Fruit fly (Drosophila melanogaster) whole organism, adult: Measurements from ENCODE around the gene FipoQ.

Experiments
- CG11617 ChIP-seq: fragments of 200-800 bp; sonication (Bioruptor generic); optimal IDR thresholded peaks from 2 replicates; lab custom pipeline; 2017; ENCODE audit warnings: mild to moderate bottlenecking, missing biosample characterization, missing genetic modification reagents, missing genetic modification characterization
- CG12768 ChIP-seq: fragments of 200-800 bp; sonication (Bioruptor generic); optimal IDR thresholded peaks from 2 replicates; lab custom pipeline; 2017; ENCODE audit warnings: missing biosample characterization, missing genetic modification characterization, mild to moderate bottlenecking, moderate library complexity, missing genetic modification reagents
- CG14711 ChIP-seq: fragments of 200-800 bp; sonication (Bioruptor generic); optimal IDR thresholded peaks from 2 replicates; lab custom pipeline; 2018; ENCODE audit warnings: missing biosample characterization, mild to moderate bottlenecking, missing genetic modification characterization, moderate library complexity
- CG33017 ChIP-seq: fragments of 200-800 bp; sonication (Bioruptor generic); optimal IDR thresholded peaks from 2 replicates; lab custom pipeline; 2018; ENCODE audit warnings: missing biosample characterization, mild to moderate bottlenecking, missing genetic modification characterization, moderate library complexity
- CG7101 ChIP-seq: fragments of 200-800 bp; sonication (Bioruptor generic); optimal IDR thresholded peaks from 2 replicates; lab custom pipeline; 2018; ENCODE audit warnings: missing biosample characterization, mild to moderate bottlenecking, missing genetic modification characterization, moderate library complexity
- Hr96 ChIP-seq: fragments of 200-800 bp; sonication (Bioruptor generic); optimal IDR thresholded peaks from 2 replicates; lab custom pipeline; 2016; ENCODE audit warnings: missing biosample characterization, missing genetic modification characterization
- Mnt ChIP-seq: fragments of 200-800 bp; sonication (Bioruptor generic); optimal IDR thresholded peaks from 2 replicates; lab custom pipeline; 2016; ENCODE audit warnings: missing biosample characterization, mild to moderate bottlenecking, missing genetic modification characterization
- cic ChIP-seq: fragments of 200-800 bp; sonication (Bioruptor generic); optimal IDR thresholded peaks from 2 replicates; lab custom pipeline; 2017; ENCODE audit warnings: missing biosample characterization, mild to moderate bottlenecking, missing genetic modification characterization, moderate library complexity
- cnc ChIP-seq, 2 experiments: fragments of >200 bp; optimal IDR thresholded peaks; 2 replicates each; lab custom pipeline; 2017
- kay ChIP-seq: fragments of 200-800 bp; sonication (Bioruptor generic); peaks from one replicate; lab custom pipeline; 2016; ENCODE audit warnings: missing biosample characterization, missing genetic modification characterization, borderline replicate concordance
- ovo ChIP-seq: fragments of 200-800 bp; sonication (Bioruptor generic); optimal IDR thresholded peaks from 2 replicates; lab custom pipeline; 2016; ENCODE audit warnings: missing biosample characterization, missing genetic modification characterization

DNA sequence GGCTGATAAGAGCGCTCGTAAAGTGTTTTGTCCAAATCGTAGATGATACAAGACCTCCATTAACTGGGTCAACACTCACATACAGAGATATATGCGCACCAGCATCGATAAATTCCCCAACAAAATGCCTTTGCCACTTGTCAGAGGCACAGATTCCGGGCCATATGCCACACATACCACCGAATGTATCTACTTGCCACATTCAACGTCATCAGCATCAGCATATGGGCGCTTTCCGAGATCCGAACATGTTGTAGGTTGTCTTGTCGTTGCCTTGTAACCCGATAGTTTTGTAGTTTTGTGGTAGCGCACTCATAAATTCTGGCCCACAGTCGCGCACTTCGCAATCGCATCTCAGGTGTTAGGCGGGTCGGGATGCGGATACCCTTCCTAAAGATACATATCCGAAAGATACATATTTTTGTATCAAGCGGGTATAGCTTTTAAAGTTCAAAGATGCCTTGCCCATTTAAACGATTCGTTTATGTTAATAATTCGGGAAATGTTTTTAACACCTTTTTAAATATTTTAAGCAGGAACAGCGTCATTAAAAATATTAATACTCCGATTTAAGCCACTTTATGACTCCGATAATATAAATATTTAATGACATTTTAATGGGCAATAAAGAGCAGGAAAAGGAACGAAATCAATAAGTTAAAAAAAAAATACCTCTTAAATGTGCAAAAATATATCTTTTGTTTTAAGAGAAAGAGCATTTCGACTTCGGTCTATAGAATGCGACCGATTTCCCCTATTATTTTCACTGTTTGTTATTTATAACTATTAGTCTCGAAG lies 29.6 kb downstream of the FipoQ start:
- TF ChIP-seq CG11617 (GFP tag; lab: Kevin White, UChicago): no peak
- no peak for TF ChIP-seq Hr96 (GFP tag; lab: Kevin White, UChicago)
- no peak for TF ChIP-seq CG7101 (tag; lab: Kevin White, UChicago)
- no peak for TF ChIP-seq cnc (optimal IDR thresholded peaks at IDR 0.05; lab: Kevin White, UChicago)
- no peak for TF ChIP-seq cic
- TF ChIP-seq Mnt (GFP tag; lab: Kevin White, UChicago): no peak
- TF ChIP-seq ovo (GFP tag; lab: Kevin White, UChicago): no peak
- no peak for TF ChIP-seq CG14711 (tag; lab: Kevin White, UChicago)
- TF ChIP-seq CG12768: no peak
- no peak for TF ChIP-seq CG33017 (tag; lab: Kevin White, UChicago)
- TF ChIP-seq kay: no peak
